Fruit fly (Drosophila melanogaster) whole organism, embryonic: ENCODE data around the gene CG46465.

Experiments used
- CG11560 ChIP-seq: fragments of 200-800 bp; sonication (Bioruptor generic); IDR thresholded peaks from 3 replicates; pipeline ENCODE4 v1.3.6; 2022; ENCODE audit warnings: missing biosample characterization, missing genetic modification characterization
- CG11696 ChIP-seq: fragments of 200-800 bp; sonication (Bioruptor generic); IDR thresholded peaks from 2 replicates; pipeline ENCODE4 v1.3.6; 2022; ENCODE audit warnings: missing biosample characterization, missing genetic modification characterization
- CG12236 ChIP-seq: fragments of 200-800 bp; sonication (Bioruptor generic); optimal IDR thresholded peaks from 2 replicates; lab custom pipeline; 2016; ENCODE audit warnings: missing biosample characterization, missing genetic modification characterization
- CG13424 ChIP-seq: fragments of 200-800 bp; sonication (Bioruptor generic); optimal IDR thresholded peaks from 2 replicates; lab custom pipeline; 2019; ENCODE audit warnings: missing biosample characterization, mild to moderate bottlenecking, missing genetic modification characterization, moderate library complexity
- CG13894 ChIP-seq: fragments of 200-800 bp; sonication (Bioruptor generic); optimal IDR thresholded peaks from 3 replicates; lab custom pipeline; 2018; ENCODE audit warnings: missing biosample characterization, mild to moderate bottlenecking, missing genetic modification characterization, moderate library complexity
- CG14441 ChIP-seq: fragments of 200-800 bp; sonication (Bioruptor generic); IDR thresholded peaks from 2 replicates; pipeline ENCODE4 v1.3.6; 2022; ENCODE audit warnings: missing biosample characterization, missing genetic modification characterization
- CG15514 ChIP-seq: fragments of 200-800 bp; sonication (Bioruptor generic); optimal IDR thresholded peaks from 3 replicates; lab custom pipeline; 2017; ENCODE audit warnings: missing biosample characterization, missing genetic modification characterization, mild to moderate bottlenecking, moderate library complexity, missing genetic modification reagents
- CG2875 ChIP-seq: fragments of 200-800 bp; sonication (Bioruptor generic); optimal IDR thresholded peaks from 2 replicates; lab custom pipeline; 2017; ENCODE audit warnings: missing biosample characterization, mild to moderate bottlenecking, missing genetic modification characterization, missing genetic modification reagents
- CG32767 ChIP-seq: fragments of 200-800 bp; sonication (Bioruptor generic); IDR thresholded peaks from 2 replicates; pipeline ENCODE4 v1.3.6; 2022; ENCODE audit warnings: missing biosample characterization, missing genetic modification characterization
- CG42726 ChIP-seq: fragments of 200-800 bp; sonication (Bioruptor generic); IDR thresholded peaks from 2 replicates; pipeline ENCODE4 v1.3.6; 2022; ENCODE audit warnings: missing biosample characterization, missing genetic modification characterization; ENCODE audit not compliant: partially characterized antibody
- CG4854 ChIP-seq: fragments of 200-800 bp; sonication (Bioruptor generic); optimal IDR thresholded peaks from 2 replicates; lab custom pipeline; 2016; ENCODE audit warnings: missing biosample characterization, missing genetic modification characterization, inconsistent platforms
- CG5180 ChIP-seq: fragments of 200-800 bp; sonication (Bioruptor generic); optimal IDR thresholded peaks from 3 replicates; lab custom pipeline; 2017; ENCODE audit warnings: missing biosample characterization, missing genetic modification characterization, mild to moderate bottlenecking, moderate library complexity, missing genetic modification reagents
- CG6254 ChIP-seq: fragments of 200-800 bp; sonication (Bioruptor generic); optimal IDR thresholded peaks from 3 replicates; lab custom pipeline; 2017; ENCODE audit warnings: mild to moderate bottlenecking, missing biosample characterization, missing genetic modification reagents, missing genetic modification characterization
- CG6683 ChIP-seq: fragments of 200-800 bp; sonication (Bioruptor generic); optimal IDR thresholded peaks from 2 replicates; lab custom pipeline; 2017; ENCODE audit warnings: missing biosample characterization, mild to moderate bottlenecking, missing genetic modification characterization, missing genetic modification reagents
- CG7963 ChIP-seq: fragments of 200-800 bp; sonication (Bioruptor generic); IDR thresholded peaks from 3 replicates; pipeline ENCODE4 v1.3.6; 2022; ENCODE audit warnings: missing biosample characterization, missing genetic modification characterization; ENCODE audit not compliant: partially characterized antibody
- CG7987 ChIP-seq: fragments of 200-800 bp; sonication (Bioruptor generic); optimal IDR thresholded peaks from 2 replicates; lab custom pipeline; 2018; ENCODE audit warnings: missing biosample characterization, mild to moderate bottlenecking, missing genetic modification characterization, moderate library complexity
- CG8388 ChIP-seq: fragments of 200-800 bp; sonication (Bioruptor generic); optimal IDR thresholded peaks from 2 replicates; lab custom pipeline; 2019; ENCODE audit warnings: missing biosample characterization, mild to moderate bottlenecking, missing genetic modification characterization, moderate library complexity
- CG9437 ChIP-seq: fragments of 200-800 bp; sonication (Bioruptor generic); optimal IDR thresholded peaks from 2 replicates; lab custom pipeline; 2018; ENCODE audit warnings: missing biosample characterization, mild to moderate bottlenecking, missing genetic modification characterization
- CTCF ChIP-seq: fragments of 200-800 bp; sonication (Bioruptor generic); optimal IDR thresholded peaks from 2 replicates; lab custom pipeline; 2017; ENCODE audit warnings: missing biosample characterization, mild to moderate bottlenecking, missing genetic modification characterization, moderate library complexity
- Dad ChIP-seq: fragments of 200-800 bp; sonication (Bioruptor generic); optimal IDR thresholded peaks from 3 replicates; lab custom pipeline; 2016; ENCODE audit warnings: missing biosample characterization, missing genetic modification characterization
- Dp ChIP-seq: fragments of 200-800 bp; sonication (Bioruptor generic); optimal IDR thresholded peaks from 2 replicates; lab custom pipeline; 2018; ENCODE audit warnings: missing biosample characterization, mild to moderate bottlenecking, missing genetic modification characterization, moderate library complexity
- ERR ChIP-seq: fragments of 200-800 bp; sonication (Bioruptor generic); optimal IDR thresholded peaks from 2 replicates; lab custom pipeline; 2016; ENCODE audit warnings: missing biosample characterization, missing genetic modification characterization
- Gug ChIP-seq: fragments of 200-800 bp; sonication (Bioruptor generic); IDR thresholded peaks from 4 replicates; pipeline ENCODE4 v1.3.6; 2022; ENCODE audit warnings: missing biosample characterization, missing genetic modification characterization
- Hey ChIP-seq: fragments of 200-800 bp; sonication (Bioruptor generic); optimal IDR thresholded peaks from 3 replicates; lab custom pipeline; 2018; ENCODE audit warnings: missing biosample characterization, mild to moderate bottlenecking, missing genetic modification characterization
- Hmr ChIP-seq: fragments of 200-800 bp; sonication (Bioruptor generic); optimal IDR thresholded peaks from 3 replicates; lab custom pipeline; 2017; ENCODE audit warnings: mild to moderate bottlenecking, missing biosample characterization, missing genetic modification reagents, missing genetic modification characterization
- Meics ChIP-seq: fragments of 200-800 bp; sonication (Bioruptor generic); optimal IDR thresholded peaks from 2 replicates; lab custom pipeline; 2017; ENCODE audit warnings: missing biosample characterization, mild to moderate bottlenecking, missing genetic modification characterization
- NFAT ChIP-seq: fragments of 200-800 bp; sonication (Bioruptor generic); IDR thresholded peaks from 2 replicates; pipeline ENCODE4 v1.3.6; 2022; ENCODE audit warnings: missing biosample characterization, missing genetic modification characterization
- Oaz ChIP-seq: fragments of 200-800 bp; sonication (Bioruptor generic); IDR thresholded peaks from 2 replicates; pipeline ENCODE4 v1.3.6; 2022; ENCODE audit warnings: missing biosample characterization, missing genetic modification characterization
- Sry-δ ChIP-seq: fragments of 200-800 bp; sonication (Bioruptor generic); optimal IDR thresholded peaks from 2 replicates; lab custom pipeline; 2016; ENCODE audit warnings: missing biosample characterization, missing genetic modification characterization
- Stat92E ChIP-seq, 3 experiments: fragments of >200 bp in 2 of 3; fragments of 200-800 bp in 1 of 3; sonication (Bioruptor generic) in 1 of 3; optimal IDR thresholded peaks; 2 replicates each; lab custom pipeline; 2017 to 2019; ENCODE audit warnings: missing biosample characterization in 3 of 3, missing genetic modification characterization in 3 of 3, mild to moderate bottlenecking in 1 of 3, moderate library complexity in 1 of 3
- Trl ChIP-seq, 3 experiments: fragments of >200 bp in 2 of 3; fragments of 200-800 bp in 1 of 3; sonication (Bioruptor generic) in 1 of 3; optimal IDR thresholded peaks; 2 replicates in 1 of 3; 3 replicates in 2 of 3; lab custom pipeline; 2016 to 2017; ENCODE audit warnings: missing biosample characterization in 1 of 3, missing genetic modification characterization in 1 of 3
- abd-A ChIP-seq: fragments of 200-800 bp; sonication (Bioruptor generic); optimal IDR thresholded peaks from 3 replicates; lab custom pipeline; 2019; ENCODE audit warnings: missing biosample characterization, mild to moderate bottlenecking, missing genetic modification characterization, moderate library complexity
- br ChIP-seq: fragments of >200 bp; optimal IDR thresholded peaks from 2 replicates; lab custom pipeline; 2017
- ci ChIP-seq: fragments of 200-800 bp; sonication (Bioruptor generic); IDR thresholded peaks from 3 replicates; pipeline ENCODE4 v1.3.6; 2022; ENCODE audit warnings: missing biosample characterization, missing genetic modification characterization
- corto ChIP-seq: fragments of 200-800 bp; sonication (Bioruptor generic); optimal IDR thresholded peaks from 2 replicates; lab custom pipeline; 2016; ENCODE audit warnings: missing biosample characterization, mild to moderate bottlenecking, missing genetic modification characterization, moderate library complexity
- exex ChIP-seq: fragments of 200-800 bp; sonication (Bioruptor generic); optimal IDR thresholded peaks from 4 replicates; lab custom pipeline; 2018; ENCODE audit warnings: missing biosample characterization, mild to moderate bottlenecking, missing genetic modification characterization, moderate library complexity
- fd96Cb ChIP-seq: fragments of 200-800 bp; sonication (Bioruptor generic); optimal IDR thresholded peaks from 2 replicates; lab custom pipeline; 2018; ENCODE audit warnings: missing biosample characterization, mild to moderate bottlenecking, missing genetic modification characterization, moderate library complexity
- gcm ChIP-seq: fragments of 200-800 bp; sonication (Bioruptor generic); optimal IDR thresholded peaks from 2 replicates; lab custom pipeline; 2019; ENCODE audit warnings: missing biosample characterization, mild to moderate bottlenecking, missing genetic modification characterization, moderate library complexity
- hbn ChIP-seq: fragments of 200-800 bp; sonication (Bioruptor generic); IDR thresholded peaks from 2 replicates; pipeline ENCODE4 v1.3.6; 2022; ENCODE audit warnings: missing biosample characterization, missing genetic modification characterization; ENCODE audit not compliant: partially characterized antibody
- inv ChIP-seq: fragments of 200-800 bp; sonication (Bioruptor generic); IDR thresholded peaks from 2 replicates; pipeline ENCODE4 v1.3.6; 2022; ENCODE audit warnings: missing biosample characterization, missing genetic modification characterization; ENCODE audit not compliant: partially characterized antibody
- lmd ChIP-seq: fragments of 200-800 bp; sonication (Bioruptor generic); IDR thresholded peaks from 2 replicates; pipeline ENCODE4 v1.3.6; 2022; ENCODE audit warnings: missing biosample characterization, missing genetic modification characterization
- maf-S ChIP-seq: fragments of 200-800 bp; sonication (Bioruptor generic); optimal IDR thresholded peaks from 2 replicates; lab custom pipeline; 2016; ENCODE audit warnings: missing biosample characterization, missing genetic modification characterization
- mirr ChIP-seq: fragments of 200-800 bp; sonication (Bioruptor generic); optimal IDR thresholded peaks from 3 replicates; lab custom pipeline; 2018; ENCODE audit warnings: missing biosample characterization, mild to moderate bottlenecking, missing genetic modification characterization
- onecut ChIP-seq: fragments of 200-800 bp; sonication (Bioruptor generic); IDR thresholded peaks from 2 replicates; pipeline ENCODE4 v1.3.6; 2022; ENCODE audit warnings: missing biosample characterization, missing genetic modification characterization
- scrt ChIP-seq: fragments of 200-800 bp; sonication (Bioruptor generic); optimal IDR thresholded peaks from 2 replicates; lab custom pipeline; 2018; ENCODE audit warnings: missing biosample characterization, mild to moderate bottlenecking, missing genetic modification characterization, moderate library complexity
- slp2 ChIP-seq: fragments of 200-800 bp; sonication (Bioruptor generic); optimal IDR thresholded peaks from 2 replicates; lab custom pipeline; 2016; ENCODE audit warnings: missing biosample characterization, missing genetic modification characterization
- trem ChIP-seq: fragments of 200-800 bp; optimal IDR thresholded peaks from 3 replicates; lab custom pipeline; 2019; ENCODE audit warnings: missing biosample characterization, mild to moderate bottlenecking, missing genetic modification characterization, moderate library complexity
- wor ChIP-seq: fragments of 200-800 bp; sonication (Bioruptor generic); IDR thresholded peaks from 2 replicates; pipeline ENCODE4 v1.3.6; 2022; ENCODE audit warnings: missing biosample characterization, missing genetic modification characterization
- zf30C ChIP-seq: fragments of 200-800 bp; sonication (Bioruptor generic); optimal IDR thresholded peaks from 3 replicates; lab custom pipeline; 2018; ENCODE audit warnings: missing biosample characterization, mild to moderate bottlenecking, missing genetic modification characterization
- zfh2 ChIP-seq: fragments of 200-800 bp; sonication (Bioruptor generic); optimal IDR thresholded peaks from 2 replicates; lab custom pipeline; 2016; ENCODE audit warnings: missing biosample characterization, missing genetic modification characterization

The CG46465 gene

dm6 chr2L:19002959-19003371, 10.7 kb downstream of the CG46465 start, which contains the start of gene CG31793 (continued):
- no peak for TF ChIP-seq CG7963
- TF ChIP-seq CG12236 (GFP tag; lab: Kevin White, UChicago): no peak
- TF ChIP-seq inv: no peak
- TF ChIP-seq Trl (optimal IDR thresholded peaks at IDR 0.05; lab: Kevin White, UChicago): no peak
- no peak for TF ChIP-seq Trl (GFP tag; optimal IDR thresholded peaks at IDR 0.05; lab: Kevin White, UChicago)
- peak; percentile 41; the same call in 1 of the 2 replicates for TF ChIP-seq NFAT (GFP tag; lab: Robert Waterston, UW)
- TF ChIP-seq CG13894 (tag; lab: Kevin White, UChicago): peak; percentile 72
- no peak for TF ChIP-seq hbn (GFP tag; lab: Robert Waterston, UW)
- no peak for TF ChIP-seq abd-A (tag; lab: Kevin White, UChicago)
- TF ChIP-seq CG42726 (GFP tag; lab: Robert Waterston, UW): no peak
- TF ChIP-seq Oaz (GFP tag; lab: Robert Waterston, UW): no peak
- peak; percentile 72 for TF ChIP-seq Hmr (GFP tag; lab: Kevin White, UChicago)
- TF ChIP-seq ERR (GFP tag; lab: Kevin White, UChicago): no peak
- TF ChIP-seq lmd (GFP tag; lab: Robert Waterston, UW): no peak
- no peak for TF ChIP-seq zfh2
- no peak for TF ChIP-seq CG2875 (GFP tag; lab: Kevin White, UChicago)
- TF ChIP-seq Stat92E (GFP tag; optimal IDR thresholded peaks at IDR 0.05; lab: Kevin White, UChicago): no peak
- no peak for TF ChIP-seq Sry-δ (GFP tag; lab: Kevin White, UChicago)
- TF ChIP-seq zf30C (GFP tag; lab: Kevin White, UChicago): no peak
- TF ChIP-seq CG7987 (GFP tag; lab: Kevin White, UChicago): no peak
- no peak for TF ChIP-seq br (lab: Kevin White, UChicago)
- TF ChIP-seq Dad (GFP tag; lab: Kevin White, UChicago): no peak
- no peak for TF ChIP-seq CG11560 (tag; lab: Robert Waterston, UW)
- no peak for TF ChIP-seq CTCF (GFP tag; lab: Kevin White, UChicago)
- TF ChIP-seq CG6254 (GFP tag; lab: Kevin White, UChicago): no peak
- no peak for TF ChIP-seq onecut (GFP tag; lab: Robert Waterston, UW)
- TF ChIP-seq fd96Cb (tag; lab: Kevin White, UChicago): peak; percentile 26
- TF ChIP-seq CG8388 (GFP tag; lab: Kevin White, UChicago): peak; percentile 36
- TF ChIP-seq Hey (tag; lab: Kevin White, UChicago): no peak
- peak; percentile 33 for TF ChIP-seq scrt (GFP tag; lab: Kevin White, UChicago)
- TF ChIP-seq CG4854 (GFP tag; lab: Kevin White, UChicago): no peak
- TF ChIP-seq wor (GFP tag; lab: Robert Waterston, UW): no peak
- TF ChIP-seq ci: peak; percentile 59; the same call in 2 of the 3 replicates
- TF ChIP-seq Dp: peak; percentile 3
- peak; percentile 57 for TF ChIP-seq CG32767 (GFP tag; lab: Robert Waterston, UW)
- TF ChIP-seq mirr (GFP tag; lab: Kevin White, UChicago): peak; percentile 74
- no peak for TF ChIP-seq CG5180
- no peak for TF ChIP-seq corto
- peak; percentile 52 for TF ChIP-seq CG6683 (GFP tag; lab: Kevin White, UChicago)
- peak; percentile 40 for TF ChIP-seq gcm (GFP tag; lab: Kevin White, UChicago)
- no peak for TF ChIP-seq Gug
- TF ChIP-seq CG13424 (tag; lab: Kevin White, UChicago): peak; percentile 60
- peak; percentile 68 for TF ChIP-seq exex (tag; lab: Kevin White, UChicago)
- peak; percentile 59 for TF ChIP-seq CG15514
- peak; percentile 14 for TF ChIP-seq trem
- peak; percentile 40 for TF ChIP-seq CG9437 (GFP tag; lab: Kevin White, UChicago)
- TF ChIP-seq maf-S (GFP tag; lab: Kevin White, UChicago): no peak
- TF ChIP-seq Meics (GFP tag; lab: Kevin White, UChicago): peak; percentile 78
- TF ChIP-seq CG14441 (GFP tag; lab: Robert Waterston, UW): no peak
- no peak for TF ChIP-seq slp2 (GFP tag; lab: Kevin White, UChicago)
- 0 out of 2 replicates have a peak, but pooled peaks have one; percentile 27 for TF ChIP-seq CG11696 (GFP tag; lab: Robert Waterston, UW)
